Worm (Caenorhabditis elegans): Measurements from ENCODE around the gene cpin-1.

cpin-1 gene

ce11 chrIV:9447209-9447608 lies 3.3 kb upstream of the cpin-1 start, which contains the start of gene hsp-12.6:
TSS of gene hsp-12.6 (minus strand) at chrIV:9447228.
- TF ChIP-seq efl-1 (optimal IDR thresholded peaks at IDR 0.05) (no peak), efl-1 (GFP tag; optimal IDR thresholded peaks at IDR 0.05 in 1 of 2) (peak in 1 of 2 experiments; percentile 88), lin-14 (GFP tag; optimal IDR thresholded peaks at IDR 0.05) (peak; percentile 79), dsc-1 (tag; optimal IDR thresholded peaks at IDR 0.05) (peak; percentile 63), mep-1 (tag; optimal IDR thresholded peaks at IDR 0.05) (no peak), aly-2 (tag; optimal IDR thresholded peaks at IDR 0.05) (no peak), snu-23 (GFP tag; optimal IDR thresholded peaks at IDR 0.05) (peak; percentile 27), mdl-1 (tag; optimal IDR thresholded peaks at IDR 0.05) (peak in 1 of 2 experiments; percentile 31), blmp-1 (tag; optimal IDR thresholded peaks at IDR 0.05) (no peak), rnt-1 (tag; optimal IDR thresholded peaks at IDR 0.05) (peak; percentile 52), aha-1 (tag; optimal IDR thresholded peaks at IDR 0.05) (no peak), vab-15 (tag; optimal IDR thresholded peaks at IDR 0.05) (no peak), nhr-19 (GFP tag; conservative IDR thresholded peaks at IDR 0.05) (peak; percentile 27; the same call in 1 of the 2 replicates), efl-3 (GFP tag; optimal IDR thresholded peaks at IDR 0.05) (no peak), lsy-2 (tag; optimal IDR thresholded peaks at IDR 0.05) (peak; percentile 17 to 75), snpc-4 (tag; optimal IDR thresholded peaks at IDR 0.05) (peak; percentile 54), pqm-1 (tag; optimal IDR thresholded peaks at IDR 0.05) (no peak), mef-2 (tag; optimal IDR thresholded peaks at IDR 0.05) (peak; percentile 19)

DNA sequence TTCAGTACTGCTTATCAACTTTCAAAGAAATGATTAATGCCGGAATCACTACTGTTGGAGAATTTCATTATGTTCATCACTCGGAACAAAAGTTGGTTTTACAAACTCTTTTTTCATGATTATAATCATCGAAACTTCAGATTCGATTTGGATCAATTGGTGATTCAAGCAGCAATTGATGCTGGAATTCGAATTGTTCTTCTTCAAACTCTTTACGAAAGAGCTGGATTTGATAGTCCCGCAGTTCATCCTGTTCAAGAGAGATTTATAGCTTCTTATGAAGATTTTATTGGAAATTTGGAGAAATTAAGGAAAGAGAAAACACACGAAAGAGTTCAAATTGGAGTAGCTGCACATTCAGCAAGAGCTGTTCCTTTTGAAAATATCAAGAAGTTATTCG lies 1.3 kb downstream of the cpin-1 start:
- TF ChIP-seq rnt-1 (tag; optimal IDR thresholded peaks at IDR 0.05) (no peak), egl-27 (tag; optimal IDR thresholded peaks at IDR 0.05) (no peak), lir-3 (tag; optimal IDR thresholded peaks at IDR 0.05; ENCODE audit: poor library complexity) (no peak), lin-15B (tag; optimal IDR thresholded peaks at IDR 0.05) (no peak), nhr-85 (tag) (no peak)

DNA sequence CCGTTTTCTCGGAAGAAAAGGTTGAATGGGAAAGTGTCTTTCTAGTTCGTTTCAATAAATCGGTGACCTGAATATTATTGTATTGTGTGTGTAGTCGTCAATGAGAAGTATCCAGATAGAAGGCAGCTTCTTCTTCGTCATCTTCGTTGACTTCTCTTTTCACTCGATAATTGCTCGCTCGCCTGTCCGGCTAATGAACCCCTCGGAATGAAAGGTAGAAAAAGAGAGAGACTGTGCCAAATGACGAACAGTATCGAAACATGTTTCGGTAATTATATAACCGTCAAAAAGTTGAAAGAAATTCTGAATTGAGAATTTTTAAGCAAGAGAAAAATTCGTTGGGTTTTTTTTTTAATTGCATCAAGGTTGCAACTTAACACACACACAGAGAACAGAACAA lies 6.9 kb downstream of the cpin-1 start, which contains the start of gene cutl-17:
TSS of gene cutl-17 (minus strand) at position 101 of the 400 bp plus-strand sequence.
- no peak for TF ChIP-seq unc-98 (GFP tag; IDR thresholded peaks at IDR 0.05)
- no peak for TF ChIP-seq ces-1 (GFP tag; optimal IDR thresholded peaks at IDR 0.05)
- no peak for TF ChIP-seq fkh-4 (tag; optimal IDR thresholded peaks at IDR 0.05; ENCODE audit: borderline replicate concordance)
- no peak for TF ChIP-seq efl-3 (GFP tag; optimal IDR thresholded peaks at IDR 0.05)
- TF ChIP-seq mef-2 (tag; optimal IDR thresholded peaks at IDR 0.05): no peak
- TF ChIP-seq sox-4 (tag; optimal IDR thresholded peaks at IDR 0.05): no peak
- no peak for TF ChIP-seq lin-13 (GFP tag; optimal IDR thresholded peaks at IDR 0.05)
- no peak for TF ChIP-seq egl-27 (tag; optimal IDR thresholded peaks at IDR 0.05)

- TF ChIP-seq ceh-90 (tag; optimal IDR thresholded peaks at IDR 0.05): no peak
- TF ChIP-seq zag-1 (tag; optimal IDR thresholded peaks at IDR 0.05): no peak
- TF ChIP-seq Y116A8C.19 (tag; optimal IDR thresholded peaks at IDR 0.05; ENCODE audit: borderline replicate concordance): no peak
- no peak for TF ChIP-seq ztf-4 (tag; optimal IDR thresholded peaks at IDR 0.05)
- TF ChIP-seq elt-2 (tag; optimal IDR thresholded peaks at IDR 0.05): no peak
- TF ChIP-seq pag-3 (tag; optimal IDR thresholded peaks at IDR 0.05; ENCODE audit: borderline replicate concordance, insufficient read depth): no peak
- no peak for TF ChIP-seq pax-3 (tag; optimal IDR thresholded peaks at IDR 0.05)
- TF ChIP-seq sup-37 (GFP tag; optimal IDR thresholded peaks at IDR 0.05): no peak
- no peak for TF ChIP-seq hpl-2 (GFP tag; optimal IDR thresholded peaks at IDR 0.05)
- no peak for TF ChIP-seq unc-98 (GFP tag; IDR thresholded peaks at IDR 0.05)
- TF ChIP-seq nhr-19 (GFP tag; conservative IDR thresholded peaks at IDR 0.05): no peak; the same call in none of the 2 replicates
- no peak for TF ChIP-seq ces-1 (GFP tag; optimal IDR thresholded peaks at IDR 0.05)
- peak; percentile 48 for TF ChIP-seq C16A3.4 (tag; optimal IDR thresholded peaks at IDR 0.05)
- TF ChIP-seq egl-27 (tag; optimal IDR thresholded peaks at IDR 0.05): no peak
- peak; percentile 22 for TF ChIP-seq dsc-1 (tag; optimal IDR thresholded peaks at IDR 0.05)
- TF ChIP-seq hlh-17 (GFP tag; optimal IDR thresholded peaks at IDR 0.05; ENCODE audit: borderline replicate concordance): no peak
- TF ChIP-seq nhr-85 (tag): peak; percentile 63
- TF ChIP-seq mep-1 (tag; optimal IDR thresholded peaks at IDR 0.05): peak; percentile 82
- TF ChIP-seq efl-1 (optimal IDR thresholded peaks at IDR 0.05): peak; percentile 78 to 83
- peak; percentile 67 to 94 for TF ChIP-seq efl-1 (GFP tag; optimal IDR thresholded peaks at IDR 0.05 in 1 of 2)
- TF ChIP-seq pqm-1 (tag; optimal IDR thresholded peaks at IDR 0.05): no peak
- peak; percentile 64 for TF ChIP-seq rnt-1 (tag; optimal IDR thresholded peaks at IDR 0.05)
- TF ChIP-seq lin-35 (GFP tag; optimal IDR thresholded peaks at IDR 0.05): peak; percentile 71 to 76
- peak; percentile 65 for TF ChIP-seq xbp-1 (tag; optimal IDR thresholded peaks at IDR 0.05)
- no peak for TF ChIP-seq irx-1 (tag; optimal IDR thresholded peaks at IDR 0.05)
- no peak for TF ChIP-seq alr-1 (tag; optimal IDR thresholded peaks at IDR 0.05; ENCODE audit: borderline replicate concordance)
- no peak for TF ChIP-seq nhr-28 (tag; optimal IDR thresholded peaks at IDR 0.05)
- no peak for TF ChIP-seq mab-9 (GFP tag; IDR thresholded peaks at IDR 0.05)
- TF ChIP-seq nhr-20 (tag; optimal IDR thresholded peaks at IDR 0.05): peak; percentile 59
Observed at ce11 chrIV:9459224-9459781, 8.8 kb downstream of the cpin-1 start, which contains the start of gene copb-2. TSS of gene copb-2 (plus strand) at chrIV:9459731.

Measured in whole organism, L1 larva.